Comparison of ENCODE assay signal across 1 fruit fly cellular context in genomic region chr3L:11348971-11349907, dm6.
TF ChIP-seq lines count a peak whose summit lies in the region.

No protein-coding gene starts in this region.

TF ChIP-seq in whole organism, embryonic, 481 proteins besides CTCF, POLR2A, EP300 and RAD21 (continued from another document and continues in another):
- TF ChIP-seq CkIIα-i1 (GFP tag; IDR thresholded peaks at IDR 0.05; lab: Robert Waterston, UW) (0 out of 2 replicates have a peak, but pooled peaks have one; percentile 8), CG15696 (tag; optimal IDR thresholded peaks at IDR 0.05; lab: Kevin White, UChicago) (peak; percentile 60), Spps (tag; optimal IDR thresholded peaks at IDR 0.05; lab: Kevin White, UChicago) (peak; percentile 59), lov (optimal IDR thresholded peaks at IDR 0.05; lab: Kevin White, UChicago) (no peak), lov (GFP tag; IDR thresholded peaks at IDR 0.05; lab: Robert Waterston, UW) (peak; percentile 70; the same call in 1 of the 3 replicates), CG4707 (GFP tag; optimal IDR thresholded peaks at IDR 0.05; lab: Kevin White, UChicago) (peak; percentile 59), crol (GFP tag; IDR thresholded peaks at IDR 0.05; lab: Robert Waterston, UW) (peak; percentile 60), pum (GFP tag; optimal IDR thresholded peaks at IDR 0.05; lab: Kevin White, UChicago) (no peak), CG16779 (GFP tag; IDR thresholded peaks at IDR 0.05; lab: Robert Waterston, UW) (0 out of 2 replicates have a peak, but pooled peaks have one; percentile 28), CG32532 (GFP tag; IDR thresholded peaks at IDR 0.05; lab: Robert Waterston, UW) (peak; percentile 93), CG14441 (GFP tag; IDR thresholded peaks at IDR 0.05; lab: Robert Waterston, UW) (peak; percentile 91), Sin3A (optimal IDR thresholded peaks at IDR 0.05; lab: Kevin White, UChicago) (no peak), nmo (GFP tag; optimal IDR thresholded peaks at IDR 0.05; lab: Kevin White, UChicago) (peak; percentile 89), p53 (GFP tag; optimal IDR thresholded peaks at IDR 0.05; lab: Kevin White, UChicago) (peak; percentile 53), CG8924 (tag; optimal IDR thresholded peaks at IDR 0.05; lab: Kevin White, UChicago) (peak; percentile 88), shn (GFP tag; optimal IDR thresholded peaks at IDR 0.05; lab: Kevin White, UChicago) (no peak), bbx (GFP tag; IDR thresholded peaks at IDR 0.05; lab: Robert Waterston, UW; ENCODE audit: partially characterized antibody) (no peak), sim (GFP tag; IDR thresholded peaks at IDR 0.05; lab: Robert Waterston, UW) (0 out of 2 replicates have a peak, but pooled peaks have one; percentile 5), Doc2 (GFP tag; IDR thresholded peaks at IDR 0.05; lab: Robert Waterston, UW) (peak; percentile 63; the same call in 1 of the 2 replicates), usp (GFP tag; optimal IDR thresholded peaks at IDR 0.05; lab: Kevin White, UChicago) (no peak), CG9876 (GFP tag; optimal IDR thresholded peaks at IDR 0.05; lab: Kevin White, UChicago) (no peak), ATbp (GFP tag; optimal IDR thresholded peaks at IDR 0.05; lab: Kevin White, UChicago) (peak; percentile 71), CG6254 (GFP tag; optimal IDR thresholded peaks at IDR 0.05; lab: Kevin White, UChicago) (peak; percentile 62), sob (GFP tag; IDR thresholded peaks at IDR 0.05; lab: Robert Waterston, UW) (peak; percentile 89), toy (GFP tag; IDR thresholded peaks at IDR 0.05; lab: Robert Waterston, UW) (0 out of 2 replicates have a peak, but pooled peaks have one; percentile 42), pan (optimal IDR thresholded peaks at IDR 0.05; lab: Kevin White, UChicago) (no peak), pan (GFP tag; optimal IDR thresholded peaks at IDR 0.05 in 1 of 2, IDR thresholded peaks at IDR 0.05 in 1 of 2) (peak in 1 of 2 experiments; percentile 94), kah (GFP tag; optimal IDR thresholded peaks at IDR 0.05; lab: Kevin White, UChicago) (peak; percentile 68), jigr1 (GFP tag; IDR thresholded peaks at IDR 0.05; lab: Robert Waterston, UW) (peak; percentile 81), tio (GFP tag; optimal IDR thresholded peaks at IDR 0.05; lab: Kevin White, UChicago) (peak; percentile 83), slp2 (GFP tag; optimal IDR thresholded peaks at IDR 0.05; lab: Kevin White, UChicago) (no peak), CG6654 (GFP tag; optimal IDR thresholded peaks at IDR 0.05; lab: Kevin White, UChicago) (peak; percentile 43), bsh (GFP tag; optimal IDR thresholded peaks at IDR 0.05; lab: Kevin White, UChicago) (peak; percentile 88 to 89), CG3838 (GFP tag; optimal IDR thresholded peaks at IDR 0.05; lab: Kevin White, UChicago) (no peak), CG17359 (tag; optimal IDR thresholded peaks at IDR 0.05; lab: Kevin White, UChicago) (peak; percentile 94), lilli (GFP tag; optimal IDR thresholded peaks at IDR 0.05; lab: Kevin White, UChicago) (peak; percentile 51), CoRest (tag; optimal IDR thresholded peaks at IDR 0.05; lab: Kevin White, UChicago) (peak; percentile 96), salm (tag; optimal IDR thresholded peaks at IDR 0.05; lab: Kevin White, UChicago) (peak; percentile 87), CG13624 (GFP tag; optimal IDR thresholded peaks at IDR 0.05; lab: Kevin White, UChicago) (peak; percentile 90), gt (GFP tag; IDR thresholded peaks at IDR 0.05; lab: Robert Waterston, UW) (peak; percentile 44; the same call in 1 of the 2 replicates), gfzf (GFP tag; optimal IDR thresholded peaks at IDR 0.05; lab: Kevin White, UChicago) (no peak), phol (tag; optimal IDR thresholded peaks at IDR 0.05; lab: Kevin White, UChicago) (peak; percentile 92), dati (GFP tag; IDR thresholded peaks at IDR 0.05; lab: Robert Waterston, UW) (peak; percentile 64), ttk (GFP tag; IDR thresholded peaks at IDR 0.05; lab: Robert Waterston, UW) (peak; percentile 89), gce (GFP tag; IDR thresholded peaks at IDR 0.05; lab: Robert Waterston, UW) (peak; percentile 70; the same call in 1 of the 3 replicates), Hr3 (GFP tag; optimal IDR thresholded peaks at IDR 0.05; lab: Kevin White, UChicago) (peak; percentile 83), nerfin-1 (tag; optimal IDR thresholded peaks at IDR 0.05; lab: Kevin White, UChicago) (peak; percentile 84), CG42726 (GFP tag; IDR thresholded peaks at IDR 0.05; lab: Robert Waterston, UW; ENCODE audit: partially characterized antibody) (no peak), crp (GFP tag; optimal IDR thresholded peaks at IDR 0.05; lab: Kevin White, UChicago) (peak in 1 of 2 experiments; percentile 34), row (GFP tag; IDR thresholded peaks at IDR 0.05; lab: Robert Waterston, UW) (peak; percentile 91), CG11696 (GFP tag; IDR thresholded peaks at IDR 0.05; lab: Robert Waterston, UW) (peak; percentile 74), prd (optimal IDR thresholded peaks at IDR 0.05; lab: Kevin White, UChicago) (no peak), prd (GFP tag; IDR thresholded peaks at IDR 0.05; lab: Robert Waterston, UW) (peak; percentile 87), Fer2 (tag; optimal IDR thresholded peaks at IDR 0.05; lab: Kevin White, UChicago) (peak; percentile 79), Elba2 (GFP tag; optimal IDR thresholded peaks at IDR 0.05; lab: Kevin White, UChicago) (no peak), CG18011 (GFP tag; optimal IDR thresholded peaks at IDR 0.05; lab: Kevin White, UChicago) (peak; percentile 77), NK7.1 (GFP tag; optimal IDR thresholded peaks at IDR 0.05; lab: Kevin White, UChicago) (no peak), CG43689 (GFP tag; IDR thresholded peaks at IDR 0.05; lab: Robert Waterston, UW) (peak; percentile 71), CG16813 (GFP tag; IDR thresholded peaks at IDR 0.05; lab: Robert Waterston, UW; ENCODE audit: partially characterized antibody) (no peak), peb (GFP tag; IDR thresholded peaks at IDR 0.05; lab: Robert Waterston, UW) (peak; percentile 57; the same call in 1 of the 2 replicates), onecut (GFP tag; IDR thresholded peaks at IDR 0.05; lab: Robert Waterston, UW) (peak; percentile 58), CG2678 (tag; optimal IDR thresholded peaks at IDR 0.05; lab: Kevin White, UChicago) (peak; percentile 95), dm (GFP tag; optimal IDR thresholded peaks at IDR 0.05; lab: Kevin White, UChicago) (no peak), CG10462 (GFP tag; optimal IDR thresholded peaks at IDR 0.05; lab: Kevin White, UChicago) (peak; percentile 64), GATAe (GFP tag; conservative IDR thresholded peaks at IDR 0.05; lab: Robert Waterston, UW) (no peak; the same call in 1 of the 2 replicates), fd96Cb (tag; optimal IDR thresholded peaks at IDR 0.05; lab: Kevin White, UChicago) (peak; percentile 78), jing (GFP tag; optimal IDR thresholded peaks at IDR 0.05; lab: Kevin White, UChicago) (peak; percentile 34), fu2 (GFP tag; optimal IDR thresholded peaks at IDR 0.05; lab: Kevin White, UChicago) (peak; percentile 2), CG8765 (GFP tag; IDR thresholded peaks at IDR 0.05; lab: Robert Waterston, UW) (peak; percentile 77), vvl (GFP tag; IDR thresholded peaks at IDR 0.05; lab: Robert Waterston, UW) (peak; percentile 89), pzg (GFP tag; optimal IDR thresholded peaks at IDR 0.05; lab: Kevin White, UChicago) (no peak), E2f2 (GFP tag; IDR thresholded peaks at IDR 0.05; lab: Robert Waterston, UW) (peak; percentile 77), CG15479 (GFP tag; optimal IDR thresholded peaks at IDR 0.05; lab: Kevin White, UChicago) (no peak), CG12299 (tag; optimal IDR thresholded peaks at IDR 0.05; lab: Kevin White, UChicago) (peak; percentile 82), CG11247 (GFP tag; IDR thresholded peaks at IDR 0.05; lab: Robert Waterston, UW) (peak; percentile 82), Side (GFP tag; optimal IDR thresholded peaks at IDR 0.05; lab: Kevin White, UChicago) (no peak), CG13287 (GFP tag; IDR thresholded peaks at IDR 0.05; lab: Robert Waterston, UW; ENCODE audit: partially characterized antibody) (peak; percentile 41; the same call in 1 of the 2 replicates), B-H2 (GFP tag; optimal IDR thresholded peaks at IDR 0.05; lab: Kevin White, UChicago) (peak; percentile 56), MBD-R2 (GFP tag; IDR thresholded peaks at IDR 0.05; lab: Robert Waterston, UW) (peak; percentile 76), ci (GFP tag; IDR thresholded peaks at IDR 0.05; lab: Robert Waterston, UW) (peak; percentile 91), Mes4 (GFP tag; optimal IDR thresholded peaks at IDR 0.05; lab: Kevin White, UChicago) (no peak), H2.0 (GFP tag; IDR thresholded peaks at IDR 0.05; lab: Robert Waterston, UW) (peak; percentile 87), zfh2 (GFP tag; optimal IDR thresholded peaks at IDR 0.05; lab: Kevin White, UChicago) (peak; percentile 10), Bdp1 (GFP tag; optimal IDR thresholded peaks at IDR 0.05; lab: Kevin White, UChicago) (no peak), Trl (optimal IDR thresholded peaks at IDR 0.05; lab: Kevin White, UChicago) (no peak), Trl (GFP tag; optimal IDR thresholded peaks at IDR 0.05; lab: Kevin White, UChicago) (no peak), grau (tag; optimal IDR thresholded peaks at IDR 0.05; lab: Kevin White, UChicago) (peak; percentile 93), CG1024 (GFP tag; IDR thresholded peaks at IDR 0.05; lab: Robert Waterston, UW) (peak; percentile 61), ara (GFP tag; IDR thresholded peaks at IDR 0.05; lab: Robert Waterston, UW) (peak; percentile 89), CG17568 (GFP tag; optimal IDR thresholded peaks at IDR 0.05; lab: Kevin White, UChicago) (peak; percentile 82), CG6683 (GFP tag; optimal IDR thresholded peaks at IDR 0.05; lab: Kevin White, UChicago) (peak; percentile 77), Bteb2 (GFP tag; optimal IDR thresholded peaks at IDR 0.05; lab: Kevin White, UChicago) (no peak), corto (GFP tag; optimal IDR thresholded peaks at IDR 0.05; lab: Kevin White, UChicago) (peak; percentile 56), CG3995 (GFP tag; optimal IDR thresholded peaks at IDR 0.05; lab: Kevin White, UChicago) (no peak), hkb (optimal IDR thresholded peaks at IDR 0.05; lab: Kevin White, UChicago) (no peak), hkb (GFP tag; IDR thresholded peaks at IDR 0.05; lab: Robert Waterston, UW) (peak; percentile 96), slbo (GFP tag; IDR thresholded peaks at IDR 0.05; lab: Robert Waterston, UW) (peak; percentile 93), CG30020 (tag; optimal IDR thresholded peaks at IDR 0.05; lab: Kevin White, UChicago) (peak; percentile 34), Meics (GFP tag; optimal IDR thresholded peaks at IDR 0.05; lab: Kevin White, UChicago) (peak; percentile 93), Deaf1 (tag; optimal IDR thresholded peaks at IDR 0.05; lab: Kevin White, UChicago) (peak; percentile 32), Nf-YB (GFP tag; optimal IDR thresholded peaks at IDR 0.05; lab: Kevin White, UChicago) (peak; percentile 81), nerfin-2 (GFP tag; IDR thresholded peaks at IDR 0.05; lab: Robert Waterston, UW; ENCODE audit: partially characterized antibody) (no peak), hth (optimal IDR thresholded peaks at IDR 0.05; lab: Kevin White, UChicago) (no peak), fd3F (GFP tag; optimal IDR thresholded peaks at IDR 0.05; lab: Kevin White, UChicago) (peak; percentile 94), BtbVII (GFP tag; optimal IDR thresholded peaks at IDR 0.05; lab: Kevin White, UChicago) (peak; percentile 90), CG12219 (GFP tag; optimal IDR thresholded peaks at IDR 0.05; lab: Kevin White, UChicago) (peak; percentile 81), chinmo (GFP tag; IDR thresholded peaks at IDR 0.05; lab: Robert Waterston, UW; ENCODE audit: partially characterized antibody) (peak; percentile 80), kni (GFP tag; optimal IDR thresholded peaks at IDR 0.05; lab: Kevin White, UChicago) (peak; percentile 77), CG18262 (tag; optimal IDR thresholded peaks at IDR 0.05; lab: Kevin White, UChicago) (peak; percentile 78), wor (GFP tag; IDR thresholded peaks at IDR 0.05; lab: Robert Waterston, UW) (peak; percentile 91), Six4 (GFP tag; optimal IDR thresholded peaks at IDR 0.05; lab: Kevin White, UChicago) (peak; percentile 39), Rx (GFP tag; IDR thresholded peaks at IDR 0.05; lab: Robert Waterston, UW) (peak; percentile 84), CG1529 (GFP tag; optimal IDR thresholded peaks at IDR 0.05; lab: Kevin White, UChicago) (peak; percentile 73), Hey (tag; optimal IDR thresholded peaks at IDR 0.05; lab: Kevin White, UChicago) (no peak), CG1647 (GFP tag; optimal IDR thresholded peaks at IDR 0.05; lab: Kevin White, UChicago) (no peak), odd (GFP tag; optimal IDR thresholded peaks at IDR 0.05; lab: Kevin White, UChicago) (peak; percentile 92), Lim3 (GFP tag; IDR thresholded peaks at IDR 0.05; lab: Robert Waterston, UW) (peak; percentile 78), ab (GFP tag; optimal IDR thresholded peaks at IDR 0.05; lab: Kevin White, UChicago) (no peak), CG9817 (tag; optimal IDR thresholded peaks at IDR 0.05; lab: Kevin White, UChicago) (peak; percentile 83), pnt (GFP tag; optimal IDR thresholded peaks at IDR 0.05; lab: Kevin White, UChicago) (no peak), CG9609 (GFP tag; optimal IDR thresholded peaks at IDR 0.05; lab: Kevin White, UChicago) (no peak), CG5245 (GFP tag; optimal IDR thresholded peaks at IDR 0.05; lab: Kevin White, UChicago) (no peak), CG8089 (GFP tag; optimal IDR thresholded peaks at IDR 0.05; lab: Kevin White, UChicago) (no peak), CG9932 (GFP tag; IDR thresholded peaks at IDR 0.05; lab: Robert Waterston, UW) (peak; percentile 93), CG6813 (GFP tag; optimal IDR thresholded peaks at IDR 0.05; lab: Kevin White, UChicago) (peak; percentile 83), CG17912 (GFP tag; optimal IDR thresholded peaks at IDR 0.05; lab: Kevin White, UChicago) (no peak), CG3281 (GFP tag; optimal IDR thresholded peaks at IDR 0.05; lab: Kevin White, UChicago) (peak; percentile 92), D19B (GFP tag; optimal IDR thresholded peaks at IDR 0.05; lab: Kevin White, UChicago) (peak; percentile 69), ken (GFP tag; IDR thresholded peaks at IDR 0.05; lab: Robert Waterston, UW) (peak; percentile 81), CG10431 (GFP tag; optimal IDR thresholded peaks at IDR 0.05; lab: Kevin White, UChicago) (no peak), CG15073 (GFP tag; optimal IDR thresholded peaks at IDR 0.05; lab: Kevin White, UChicago) (no peak)
